Fruit fly (Drosophila melanogaster): ENCODE data around the gene cas.

cas gene

DNA sequence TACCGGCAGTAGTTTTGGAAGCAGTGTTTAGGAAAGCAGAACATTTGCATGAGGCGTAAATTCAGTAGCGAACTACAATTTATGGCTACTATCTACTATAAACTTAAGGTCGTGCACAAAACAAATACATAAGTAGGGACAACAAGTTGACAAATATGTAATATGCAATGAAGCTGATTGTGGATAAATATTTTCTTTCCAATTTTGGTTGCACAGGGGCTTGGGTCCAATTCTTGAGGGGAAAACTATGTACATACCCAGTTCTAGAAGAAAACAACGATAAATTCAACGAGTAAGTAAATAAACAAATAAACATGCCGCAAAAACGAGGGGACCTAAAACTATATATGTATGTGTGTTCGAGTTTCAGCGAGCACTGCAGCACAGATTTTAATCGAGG, 44.4 kb upstream of the cas start (continued):
- TF ChIP-seq CG2202 (tag; optimal IDR thresholded peaks at IDR 0.05) (peak; percentile 37), tio (GFP tag; optimal IDR thresholded peaks at IDR 0.05) (no peak), Atf6 (GFP tag; IDR thresholded peaks at IDR 0.05) (no peak), CG9817 (tag; optimal IDR thresholded peaks at IDR 0.05) (no peak), dmrt11E (tag; optimal IDR thresholded peaks at IDR 0.05) (peak; percentile 46), fd102C (GFP tag; optimal IDR thresholded peaks at IDR 0.05) (no peak), da (GFP tag; optimal IDR thresholded peaks at IDR 0.05) (no peak), CG33557 (GFP tag; optimal IDR thresholded peaks at IDR 0.05) (peak; percentile 27), CG15696 (tag; optimal IDR thresholded peaks at IDR 0.05) (peak; percentile 79), BtbVII (GFP tag; optimal IDR thresholded peaks at IDR 0.05) (no peak), CG34422 (GFP tag; IDR thresholded peaks at IDR 0.05) (no peak), CG7745 (tag; optimal IDR thresholded peaks at IDR 0.05) (no peak), Scr (GFP tag; IDR thresholded peaks at IDR 0.05; ENCODE audit: partially characterized antibody) (no peak), CG6813 (GFP tag; optimal IDR thresholded peaks at IDR 0.05) (peak; percentile 39), CG10431 (GFP tag; optimal IDR thresholded peaks at IDR 0.05) (no peak), cas (GFP tag; IDR thresholded peaks at IDR 0.05) (no peak), Atf3 (GFP tag; optimal IDR thresholded peaks at IDR 0.05) (no peak), CG11723 (GFP tag; optimal IDR thresholded peaks at IDR 0.05) (no peak), tx (GFP tag; optimal IDR thresholded peaks at IDR 0.05) (no peak), CG7987 (GFP tag; optimal IDR thresholded peaks at IDR 0.05) (no peak), seq (GFP tag; IDR thresholded peaks at IDR 0.05) (no peak), bsh (GFP tag; optimal IDR thresholded peaks at IDR 0.05) (no peak), pita (GFP tag; optimal IDR thresholded peaks at IDR 0.05) (no peak)

DNA sequence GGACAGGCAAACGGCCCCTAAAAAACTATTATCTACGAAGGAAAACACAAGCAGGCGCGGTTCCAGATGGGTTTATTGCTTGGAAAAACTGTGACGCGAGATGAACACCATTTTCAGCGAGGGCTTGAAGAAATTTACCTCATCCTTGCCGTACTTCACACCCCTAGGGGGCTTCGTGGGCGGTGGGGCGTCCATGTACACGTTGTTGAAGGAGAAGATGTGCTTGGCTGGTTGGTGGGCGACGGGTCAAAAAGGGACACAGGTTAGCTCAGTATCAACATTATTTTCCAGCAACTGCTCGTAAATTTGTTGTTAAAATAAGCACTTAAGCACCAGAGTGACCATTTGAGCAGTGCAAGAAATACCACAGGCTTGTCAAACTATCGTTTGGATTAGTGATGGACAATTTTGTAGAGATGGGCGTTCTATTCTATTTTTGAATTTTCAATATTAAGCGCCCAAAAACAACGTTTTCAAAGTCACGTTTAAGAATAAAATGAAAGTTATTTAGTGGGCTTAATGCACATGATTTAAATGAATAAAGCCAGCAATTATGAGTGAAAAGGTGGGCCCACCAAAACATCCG, 42.1 kb upstream of the cas start, which contains the start of gene Sec8:
Gene Sec8, minus strand, starts transcription at position 374 of the 586 bp plus-strand sequence.
- TF ChIP-seq pho (GFP tag; optimal IDR thresholded peaks at IDR 0.05) (peak; percentile 52), ssp (GFP tag; IDR thresholded peaks at IDR 0.05) (no peak), CG14710 (tag; optimal IDR thresholded peaks at IDR 0.05) (peak; percentile 63), CG17186 (GFP tag; optimal IDR thresholded peaks at IDR 0.05) (peak; percentile 33), CG16779 (GFP tag; IDR thresholded peaks at IDR 0.05) (no peak), CG31224 (GFP tag; IDR thresholded peaks at IDR 0.05) (no peak), CG13894 (tag; optimal IDR thresholded peaks at IDR 0.05) (no peak), CG12744 (GFP tag; optimal IDR thresholded peaks at IDR 0.05) (peak; percentile 27), CG10565 (GFP tag; optimal IDR thresholded peaks at IDR 0.05) (no peak), Fer3 (tag; optimal IDR thresholded peaks at IDR 0.05) (peak; percentile 22), CG3407 (GFP tag; optimal IDR thresholded peaks at IDR 0.05) (no peak), ken (GFP tag; IDR thresholded peaks at IDR 0.05) (no peak), fu2 (GFP tag; optimal IDR thresholded peaks at IDR 0.05) (peak; percentile 38), CG17385 (GFP tag; optimal IDR thresholded peaks at IDR 0.05) (no peak), fd102C (GFP tag; optimal IDR thresholded peaks at IDR 0.05) (no peak), Jarid2 (GFP tag; optimal IDR thresholded peaks at IDR 0.05) (no peak), twi (tag; optimal IDR thresholded peaks at IDR 0.05) (no peak), NC2α (GFP tag; optimal IDR thresholded peaks at IDR 0.05) (no peak), Myb (GFP tag; optimal IDR thresholded peaks at IDR 0.05) (peak; percentile 81), CG15073 (GFP tag; optimal IDR thresholded peaks at IDR 0.05) (no peak), Bteb2 (GFP tag; optimal IDR thresholded peaks at IDR 0.05) (peak; percentile 40), Vsx1 (GFP tag; optimal IDR thresholded peaks at IDR 0.05) (no peak), pita (GFP tag; optimal IDR thresholded peaks at IDR 0.05) (no peak), CG32772 (GFP tag; IDR thresholded peaks at IDR 0.05) (no peak), Abd-B (GFP tag; optimal IDR thresholded peaks at IDR 0.05) (no peak), insv (GFP tag; optimal IDR thresholded peaks at IDR 0.05) (no peak), CG4617 (GFP tag; optimal IDR thresholded peaks at IDR 0.05; ENCODE audit: borderline replicate concordance) (peak; percentile 92), Sin3A (optimal IDR thresholded peaks at IDR 0.05) (peak; percentile 56), grn (GFP tag; optimal IDR thresholded peaks at IDR 0.05) (no peak), CG12391 (tag; optimal IDR thresholded peaks at IDR 0.05) (no peak)

Data from whole organism, embryonic.